Worm (Caenorhabditis elegans) whole organism, L1 larva: ENCODE data around the gene apl-1.

ENCODE experiments used
- aly-2 ChIP-seq: fragments of 150-350 bp; optimal IDR thresholded peaks from 2 replicates; lab custom pipeline; 2014; ENCODE audit warnings: missing biosample characterization, missing genetic modification characterization
- blmp-1 ChIP-seq: fragments of 150-350 bp; optimal IDR thresholded peaks from 2 replicates; lab custom pipeline; 2014; ENCODE audit warnings: missing biosample characterization, missing genetic modification characterization
- dsc-1 ChIP-seq: sonication (generic microtip); optimal IDR thresholded peaks from 2 replicates; lab custom pipeline; 2016; ENCODE audit warnings: mild to moderate bottlenecking, missing genetic modification characterization, missing compliant biosample characterization
- hlh-4 ChIP-seq: sonication (generic microtip); optimal IDR thresholded peaks from 2 replicates; lab custom pipeline; 2016; ENCODE audit warnings: mild to moderate bottlenecking, missing genetic modification characterization, missing compliant biosample characterization
- nhr-11 ChIP-seq: fragments of 150-350 bp; optimal IDR thresholded peaks from 2 replicates; lab custom pipeline; 2014; ENCODE audit warnings: missing biosample characterization, missing genetic modification characterization
- nhr-12 ChIP-seq: sonication (generic microtip); optimal IDR thresholded peaks from 2 replicates; lab custom pipeline; 2017; ENCODE audit warnings: missing biosample characterization, missing genetic modification characterization
- nhr-237 ChIP-seq: fragments of 150-350 bp; optimal IDR thresholded peaks from 2 replicates; lab custom pipeline; 2014; ENCODE audit warnings: missing biosample characterization, missing genetic modification characterization
- nhr-28 ChIP-seq: fragments of 150-350 bp; optimal IDR thresholded peaks from 2 replicates; lab custom pipeline; 2014; ENCODE audit warnings: missing biosample characterization, missing genetic modification characterization
- pag-3 ChIP-seq: sonication (generic microtip); optimal IDR thresholded peaks from 2 replicates; lab custom pipeline; 2017; ENCODE audit warnings: missing genetic modification characterization, mild to moderate bottlenecking, missing compliant biosample characterization, antibody characterized with exemption, borderline replicate concordance; ENCODE audit not compliant: insufficient read depth
- snu-23 ChIP-seq: sonication (generic microtip); optimal IDR thresholded peaks from 2 replicates; lab custom pipeline; 2016; ENCODE audit warnings: missing genetic modification characterization, missing compliant biosample characterization
- sup-37 ChIP-seq: fragments of 200-800 bp; sonication (Bioruptor generic); optimal IDR thresholded peaks from 2 replicates; lab custom pipeline; 2018; ENCODE audit warnings: mild to moderate bottlenecking, missing genetic modification characterization, missing compliant biosample characterization
- tbx-2 ChIP-seq: sonication (generic microtip); optimal IDR thresholded peaks from 2 replicates; lab custom pipeline; 2016; ENCODE audit warnings: missing genetic modification characterization, missing compliant biosample characterization
- unc-62 ChIP-seq: fragments of 150-350 bp; optimal IDR thresholded peaks from 2 replicates; lab custom pipeline; 2014; ENCODE audit warnings: missing biosample characterization, missing genetic modification reagents, missing genetic modification characterization
- vab-15 ChIP-seq: sonication (generic microtip); optimal IDR thresholded peaks from 2 replicates; lab custom pipeline; 2017; ENCODE audit warnings: missing genotype, mild to moderate bottlenecking, missing genetic modification characterization, missing compliant biosample characterization

DNA sequence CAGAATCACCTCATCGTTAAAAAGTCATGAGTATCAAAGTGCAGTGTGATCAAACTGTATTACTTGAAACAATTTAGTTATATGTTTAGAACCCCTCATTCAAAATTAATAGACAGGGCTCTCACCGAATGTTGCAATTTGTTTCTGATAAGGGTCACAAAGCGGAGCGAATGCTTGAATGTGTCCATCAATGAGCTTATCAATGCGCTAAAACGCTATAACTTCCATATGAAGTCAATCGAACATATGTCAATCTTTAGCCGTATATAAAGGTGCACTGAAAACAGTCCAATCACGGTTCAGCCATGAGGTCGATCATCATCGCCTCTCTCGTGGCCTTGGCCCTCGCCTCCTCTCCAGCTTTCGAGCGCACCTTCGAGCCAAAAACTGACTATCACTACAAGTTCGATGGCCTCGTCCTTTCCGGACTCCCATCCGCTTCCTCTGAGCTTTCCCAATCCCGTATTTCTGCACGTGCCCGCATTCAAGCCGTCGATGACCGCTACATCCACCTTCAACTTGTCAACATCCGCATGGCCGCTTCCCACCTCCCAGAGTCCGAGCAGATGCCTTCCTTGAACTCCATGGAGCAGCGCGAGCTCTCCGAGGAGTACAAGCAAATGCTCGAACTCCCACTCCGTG, 15.8 kb downstream of the apl-1 start, which contains the start of gene vit-2:
- no peak for TF ChIP-seq unc-62 (GFP tag; lab: Kevin White, UChicago)
- TF ChIP-seq nhr-237 (tag; lab: Kevin White, UChicago) = no peak
- no peak for TF ChIP-seq snu-23 (GFP tag; lab: Kevin White, UChicago)
- TF ChIP-seq blmp-1 (tag; lab: Kevin White, UChicago) = no peak
- no peak for TF ChIP-seq aly-2
- no peak for TF ChIP-seq nhr-11 (tag; lab: Kevin White, UChicago)
- no peak for TF ChIP-seq vab-15 (tag; lab: Kevin White, UChicago)
- no peak for TF ChIP-seq pag-3 (tag; lab: Kevin White, UChicago)
- no peak for TF ChIP-seq tbx-2
- no peak for TF ChIP-seq dsc-1 (tag; lab: Kevin White, UChicago)
- no peak for TF ChIP-seq hlh-4
- TF ChIP-seq nhr-28 (tag; lab: Kevin White, UChicago) = no peak
- TF ChIP-seq sup-37 (GFP tag; lab: Kevin White, UChicago) = no peak
- no peak for TF ChIP-seq nhr-12 (tag; lab: Kevin White, UChicago)
